Worm (Caenorhabditis elegans): ENCODE measurements around the gene pisy-1.

Gene pisy-1

ce11 chrII:12726704-12727103 lies 11.4 kb downstream of the pisy-1 start (continued):
- TF ChIP-seq dox-1 (GFP tag; IDR thresholded peaks at IDR 0.05) (no peak; the same call in 1 of the 2 replicates), nhr-27 (tag; optimal IDR thresholded peaks at IDR 0.05) (no peak), ama-1 (optimal IDR thresholded peaks at IDR 0.05) (no peak), ama-1 (GFP tag; optimal IDR thresholded peaks at IDR 0.05) (peak in 1 of 2 experiments; percentile 80), lin-26 (GFP tag; IDR thresholded peaks at IDR 0.05) (peak; percentile 55; the same call in 1 of the 2 replicates), mes-4 (tag; optimal IDR thresholded peaks at IDR 0.05) (no peak), let-526 (GFP tag; IDR thresholded peaks at IDR 0.05) (no peak), ceh-58 (GFP tag; IDR thresholded peaks at IDR 0.05) (no peak), nfya-1 (tag; optimal IDR thresholded peaks at IDR 0.05; ENCODE audit: borderline replicate concordance, insufficient read depth) (no peak), Y56A3A.18 (GFP tag; IDR thresholded peaks at IDR 0.05) (peak; percentile 44; the same call in 1 of the 2 replicates), F33H1.4 (GFP tag; IDR thresholded peaks at IDR 0.05) (peak; percentile 29; the same call in 1 of the 2 replicates), ceh-79 (tag; optimal IDR thresholded peaks at IDR 0.05) (peak; percentile 17), ceh-100 (GFP tag; IDR thresholded peaks at IDR 0.05) (0 out of 2 replicates have a peak, but pooled peaks have one; percentile 21), ceh-91 (GFP tag; IDR thresholded peaks at IDR 0.05) (no peak; the same call in 1 of the 2 replicates), dpff-1 (tag; optimal IDR thresholded peaks at IDR 0.05) (no peak), F49E8.2 (tag; optimal IDR thresholded peaks at IDR 0.05; ENCODE audit: insufficient read depth) (peak; percentile 0), nhr-120 (GFP tag; IDR thresholded peaks at IDR 0.05) (no peak), nhr-179 (tag; optimal IDR thresholded peaks at IDR 0.05) (no peak), athp-1 (tag; optimal IDR thresholded peaks at IDR 0.05) (peak; percentile 55), madf-6 (GFP tag; IDR thresholded peaks at IDR 0.05) (peak; percentile 80), egl-18 (GFP tag; IDR thresholded peaks at IDR 0.05) (no peak), lsl-1 (GFP tag; optimal IDR thresholded peaks at IDR 0.05) (peak; percentile 29), hrde-1 (tag; optimal IDR thresholded peaks at IDR 0.05; ENCODE audit: borderline replicate concordance) (peak; percentile 59), ceh-40 (GFP tag; IDR thresholded peaks at IDR 0.05) (no peak), fkh-3 (tag; optimal IDR thresholded peaks at IDR 0.05) (no peak), Y53G8AR.9 (GFP tag; conservative IDR thresholded peaks at IDR 0.05) (peak; percentile 85; the same call in 1 of the 2 replicates), egl-44 (GFP tag; IDR thresholded peaks at IDR 0.05) (0 out of 2 replicates have a peak, but pooled peaks have one; percentile 46), atf-7 (tag; optimal IDR thresholded peaks at IDR 0.05) (peak; percentile 64), F52B5.7 (tag; optimal IDR thresholded peaks at IDR 0.05) (peak; percentile 34), akir-1 (GFP tag; optimal IDR thresholded peaks at IDR 0.05) (no peak), ztf-25 (GFP tag; IDR thresholded peaks at IDR 0.05) (no peak), him-1 (tag; optimal IDR thresholded peaks at IDR 0.05) (peak; percentile 92), tlf-1 (GFP tag; optimal IDR thresholded peaks at IDR 0.05) (peak; percentile 27), B0261.1 (tag; optimal IDR thresholded peaks at IDR 0.05) (no peak), ztf-26 (tag; optimal IDR thresholded peaks at IDR 0.05) (no peak), egrh-3 (GFP tag; IDR thresholded peaks at IDR 0.05) (no peak), K12H6.12 (tag; optimal IDR thresholded peaks at IDR 0.05) (no peak), lin-54 (GFP tag; optimal IDR thresholded peaks at IDR 0.05) (peak; percentile 51)

DNA sequence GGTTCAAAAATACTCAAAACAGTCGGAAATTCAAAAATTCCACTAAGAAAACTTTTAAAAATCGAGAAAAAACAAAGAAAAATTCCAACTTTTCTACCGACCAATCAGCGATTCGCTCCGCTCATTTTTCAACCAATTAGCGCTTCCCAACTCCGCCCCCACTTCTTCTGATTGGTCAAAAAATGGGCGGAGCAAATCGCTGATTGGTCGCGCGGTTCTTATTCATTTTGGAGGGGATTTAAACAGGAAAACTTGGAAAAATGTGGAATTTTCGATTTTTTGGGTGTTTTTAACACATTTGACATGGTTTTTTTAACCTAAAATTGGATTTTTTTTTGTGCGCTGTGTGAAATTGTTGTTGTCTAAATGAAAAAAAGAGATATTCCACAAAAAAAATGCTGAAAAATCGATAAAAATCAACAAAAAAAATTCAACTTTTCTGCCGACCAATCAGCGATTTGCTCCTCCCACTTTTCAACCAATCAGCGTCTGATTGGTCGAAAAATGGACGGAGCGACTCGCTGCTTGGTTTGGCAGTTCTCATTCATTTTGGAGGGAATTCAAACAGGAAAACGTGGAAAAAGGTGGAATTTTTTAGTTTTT lies 15.3 kb downstream of the pisy-1 start:
- TF ChIP-seq rpc-1 (optimal IDR thresholded peaks at IDR 0.05) (no peak), rpc-1 (tag; optimal IDR thresholded peaks at IDR 0.05) (no peak), nfyb-1 (GFP tag; IDR thresholded peaks at IDR 0.05) (0 out of 2 replicates have a peak, but pooled peaks have one; percentile 31)

Measured in whole organism, young adult.